Fruit fly (Drosophila melanogaster): Measurements from ENCODE around the gene CG13999.

Gene CG13999

dm6 chr2L:5972005-5972404, 15.7 kb upstream of the CG13999 start (continued):
- TF ChIP-seq Lim3 (GFP tag; IDR thresholded peaks at IDR 0.05) (no peak), ken (GFP tag; IDR thresholded peaks at IDR 0.05) (peak; percentile 63; the same call in 1 of the 3 replicates), CG9609 (GFP tag; optimal IDR thresholded peaks at IDR 0.05) (peak; percentile 20), org-1 (GFP tag; optimal IDR thresholded peaks at IDR 0.05) (no peak), nau (GFP tag; optimal IDR thresholded peaks at IDR 0.05) (no peak), CoRest (tag; optimal IDR thresholded peaks at IDR 0.05) (no peak), CG4360 (GFP tag; IDR thresholded peaks at IDR 0.05) (no peak), CG33213 (GFP tag; optimal IDR thresholded peaks at IDR 0.05) (no peak), crol (GFP tag; IDR thresholded peaks at IDR 0.05) (no peak), CG12769 (tag; optimal IDR thresholded peaks at IDR 0.05) (peak; percentile 44), gcm2 (GFP tag; optimal IDR thresholded peaks at IDR 0.05) (no peak), CG2678 (tag; optimal IDR thresholded peaks at IDR 0.05) (peak; percentile 34), Bdp1 (GFP tag; optimal IDR thresholded peaks at IDR 0.05) (no peak), sqz (GFP tag; optimal IDR thresholded peaks at IDR 0.05) (no peak), CG7556 (GFP tag; optimal IDR thresholded peaks at IDR 0.05) (peak; percentile 21), Taf1 (GFP tag; IDR thresholded peaks at IDR 0.05) (peak; percentile 40; the same call in 1 of the 2 replicates), CG15696 (tag; optimal IDR thresholded peaks at IDR 0.05) (no peak), lmd (GFP tag; IDR thresholded peaks at IDR 0.05) (peak; percentile 77), CG2129 (GFP tag; IDR thresholded peaks at IDR 0.05; ENCODE audit: partially characterized antibody) (no peak), CG15479 (GFP tag; optimal IDR thresholded peaks at IDR 0.05) (no peak), CG3065 (GFP tag; optimal IDR thresholded peaks at IDR 0.05) (no peak), CG31224 (GFP tag; IDR thresholded peaks at IDR 0.05) (0 out of 2 replicates have a peak, but pooled peaks have one; percentile 11), yki (optimal IDR thresholded peaks at IDR 0.05) (no peak), nerfin-2 (GFP tag; IDR thresholded peaks at IDR 0.05; ENCODE audit: partially characterized antibody) (no peak), CG16815 (GFP tag; optimal IDR thresholded peaks at IDR 0.05) (peak; percentile 9), BtbVII (GFP tag; optimal IDR thresholded peaks at IDR 0.05) (no peak), CG1529 (GFP tag; optimal IDR thresholded peaks at IDR 0.05) (no peak), CG8388 (GFP tag; optimal IDR thresholded peaks at IDR 0.05) (peak; percentile 15), CG17568 (GFP tag; optimal IDR thresholded peaks at IDR 0.05) (no peak), dysf (GFP tag; IDR thresholded peaks at IDR 0.05) (peak; percentile 69; the same call in 2 of the 3 replicates), CG11695 (GFP tag; IDR thresholded peaks at IDR 0.05) (peak; percentile 40; the same call in 2 of the 3 replicates), gsb-n (tag; optimal IDR thresholded peaks at IDR 0.05) (no peak), eve (GFP tag; optimal IDR thresholded peaks at IDR 0.05) (no peak), slp2 (GFP tag; optimal IDR thresholded peaks at IDR 0.05) (no peak), CG14014 (GFP tag; IDR thresholded peaks at IDR 0.05) (no peak), CG30020 (tag; optimal IDR thresholded peaks at IDR 0.05) (no peak), jing (GFP tag; optimal IDR thresholded peaks at IDR 0.05) (no peak), zfh2 (GFP tag; optimal IDR thresholded peaks at IDR 0.05) (peak; percentile 26), dm (GFP tag; optimal IDR thresholded peaks at IDR 0.05) (no peak), CG9817 (tag; optimal IDR thresholded peaks at IDR 0.05) (no peak), CG9437 (GFP tag; optimal IDR thresholded peaks at IDR 0.05) (no peak), corto (GFP tag; optimal IDR thresholded peaks at IDR 0.05) (no peak), CG4854 (GFP tag; optimal IDR thresholded peaks at IDR 0.05) (no peak), CG1602 (GFP tag; optimal IDR thresholded peaks at IDR 0.05) (no peak), E2f2 (GFP tag; IDR thresholded peaks at IDR 0.05) (peak; percentile 36; the same call in 1 of the 2 replicates), CG6813 (GFP tag; optimal IDR thresholded peaks at IDR 0.05) (no peak), MTF-1 (GFP tag; optimal IDR thresholded peaks at IDR 0.05; ENCODE audit: borderline replicate concordance) (no peak), jumu (GFP tag; optimal IDR thresholded peaks at IDR 0.05) (no peak), CG3407 (GFP tag; optimal IDR thresholded peaks at IDR 0.05) (no peak), CG13424 (tag; optimal IDR thresholded peaks at IDR 0.05) (peak; percentile 35), CG2712 (tag; optimal IDR thresholded peaks at IDR 0.05) (peak; percentile 15), CG9727 (GFP tag; optimal IDR thresholded peaks at IDR 0.05) (peak; percentile 43)
